Worm (Caenorhabditis elegans): ENCODE results near the gene snu-23.
A peak's percentile ranks its signal among the peaks of the same experiment; 100 is the strongest.

The snu-23 gene

DNA sequence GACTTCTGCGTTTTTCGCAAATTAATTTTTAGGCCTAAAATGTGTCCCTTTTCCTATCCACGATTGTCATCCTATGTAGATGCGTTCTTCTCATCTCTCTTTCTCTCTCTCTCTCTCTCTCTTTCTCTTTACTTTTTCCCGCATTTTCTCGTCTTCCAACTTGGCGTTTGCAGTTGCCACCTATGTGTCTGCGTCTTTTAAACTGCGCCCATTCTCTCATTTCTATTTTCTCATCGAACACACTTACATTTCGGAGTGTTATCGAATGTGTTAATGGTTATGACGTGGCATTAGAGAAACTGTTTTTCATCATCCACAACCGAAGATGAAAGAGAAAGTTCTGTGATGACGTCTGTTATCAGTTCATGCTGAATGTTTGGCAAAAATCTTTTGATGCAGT lies 41.4 kb downstream of the snu-23 start (continued):
- TF ChIP-seq unc-62 (GFP tag; optimal IDR thresholded peaks at IDR 0.05), result no peak
- no peak for TF ChIP-seq ceh-90 (tag; optimal IDR thresholded peaks at IDR 0.05)
- peak; percentile 58 for TF ChIP-seq lin-13 (GFP tag; optimal IDR thresholded peaks at IDR 0.05)
- TF ChIP-seq ceh-8 (GFP tag; optimal IDR thresholded peaks at IDR 0.05), result no peak
- TF ChIP-seq xbp-1 (tag; optimal IDR thresholded peaks at IDR 0.05), result no peak
- peak; percentile 50 for TF ChIP-seq nhr-47 (tag; optimal IDR thresholded peaks at IDR 0.05)
- TF ChIP-seq efl-3 (GFP tag; optimal IDR thresholded peaks at IDR 0.05), result no peak
- TF ChIP-seq fkh-8 (tag; optimal IDR thresholded peaks at IDR 0.05), result no peak
- TF ChIP-seq skn-1 (tag; optimal IDR thresholded peaks at IDR 0.05), result peak; percentile 70
- TF ChIP-seq fkh-4 (tag; optimal IDR thresholded peaks at IDR 0.05; ENCODE audit: borderline replicate concordance), result no peak
- TF ChIP-seq ces-1 (GFP tag; optimal IDR thresholded peaks at IDR 0.05), result no peak
- TF ChIP-seq fos-1 (tag; optimal IDR thresholded peaks at IDR 0.05), result peak; percentile 23
- peak; percentile 36 to 53 for TF ChIP-seq lsy-2 (tag; optimal IDR thresholded peaks at IDR 0.05)
- TF ChIP-seq nhr-90 (tag; optimal IDR thresholded peaks at IDR 0.05; ENCODE audit: poor library complexity), result peak; percentile 44
- TF ChIP-seq egl-27 (tag; optimal IDR thresholded peaks at IDR 0.05), result peak in 1 of 2 experiments; percentile 63
- no peak for TF ChIP-seq aha-1 (tag; optimal IDR thresholded peaks at IDR 0.05)
- TF ChIP-seq nhr-28 (tag; optimal IDR thresholded peaks at IDR 0.05), result no peak
- peak; percentile 44 for TF ChIP-seq rnt-1 (tag; optimal IDR thresholded peaks at IDR 0.05)
- peak in 1 of 3 experiments; percentile 48 for TF ChIP-seq ceh-82 (tag; optimal IDR thresholded peaks at IDR 0.05)
- no peak for TF ChIP-seq sptf-1 (tag; optimal IDR thresholded peaks at IDR 0.05)
- no peak for TF ChIP-seq nhr-84 (tag; optimal IDR thresholded peaks at IDR 0.05)
- no peak for TF ChIP-seq unc-86 (tag; optimal IDR thresholded peaks at IDR 0.05)
- TF ChIP-seq nhr-11 (tag; optimal IDR thresholded peaks at IDR 0.05), result no peak
- TF ChIP-seq mep-1 (tag; optimal IDR thresholded peaks at IDR 0.05), result peak; percentile 63
- peak; percentile 90 for TF ChIP-seq lin-14 (GFP tag; optimal IDR thresholded peaks at IDR 0.05)
- TF ChIP-seq unc-30 (tag; optimal IDR thresholded peaks at IDR 0.05), result no peak
- TF ChIP-seq C16A3.4 (tag; optimal IDR thresholded peaks at IDR 0.05), result no peak
- peak; percentile 35 for TF ChIP-seq nhr-20 (tag; optimal IDR thresholded peaks at IDR 0.05)
- TF ChIP-seq pqm-1 (tag; optimal IDR thresholded peaks at IDR 0.05), result no peak
- no peak for TF ChIP-seq dsc-1 (tag; optimal IDR thresholded peaks at IDR 0.05)
- TF ChIP-seq grh-1 (GFP tag; IDR thresholded peaks at IDR 0.05), result no peak
- no peak for TF ChIP-seq ets-5 (GFP tag; IDR thresholded peaks at IDR 0.05)
- TF ChIP-seq zag-1 (tag; optimal IDR thresholded peaks at IDR 0.05), result no peak
- TF ChIP-seq snpc-4 (tag; optimal IDR thresholded peaks at IDR 0.05), result no peak
- no peak for TF ChIP-seq aly-2 (tag; optimal IDR thresholded peaks at IDR 0.05)
- TF ChIP-seq nhr-71 (tag; optimal IDR thresholded peaks at IDR 0.05), result peak; percentile 73
- no peak for TF ChIP-seq isw-1 (GFP tag; IDR thresholded peaks at IDR 0.05)
- TF ChIP-seq ztf-11 (tag; optimal IDR thresholded peaks at IDR 0.05), result no peak
- no peak for TF ChIP-seq lin-39 (tag; optimal IDR thresholded peaks at IDR 0.05)
- no peak for TF ChIP-seq mef-2 (tag; optimal IDR thresholded peaks at IDR 0.05)
- TF ChIP-seq jun-1 (tag; optimal IDR thresholded peaks at IDR 0.05), result no peak
- TF ChIP-seq zip-4 (GFP tag; optimal IDR thresholded peaks at IDR 0.05), result peak; percentile 2

ce11 chrIII:7726500-7726899 lies 43.4 kb downstream of the snu-23 start:
- TF ChIP-seq tlp-1 (tag; optimal IDR thresholded peaks at IDR 0.05), result no peak
- TF ChIP-seq nhr-11 (tag; optimal IDR thresholded peaks at IDR 0.05), result no peak
- TF ChIP-seq pag-3 (tag; optimal IDR thresholded peaks at IDR 0.05; ENCODE audit: borderline replicate concordance, insufficient read depth), result no peak
- TF ChIP-seq nhr-237 (tag; optimal IDR thresholded peaks at IDR 0.05), result no peak
- no peak for TF ChIP-seq hlh-17 (GFP tag; optimal IDR thresholded peaks at IDR 0.05; ENCODE audit: borderline replicate concordance)
- no peak for TF ChIP-seq nhr-12 (tag; optimal IDR thresholded peaks at IDR 0.05)
- peak; percentile 68 for TF ChIP-seq fkh-8 (tag; optimal IDR thresholded peaks at IDR 0.05)
- TF ChIP-seq pax-3 (tag; optimal IDR thresholded peaks at IDR 0.05), result peak; percentile 29
- no peak for TF ChIP-seq ztf-11 (tag; optimal IDR thresholded peaks at IDR 0.05)
- TF ChIP-seq nhr-85 (tag), result no peak
- TF ChIP-seq nhr-71 (tag; optimal IDR thresholded peaks at IDR 0.05), result peak; percentile 42
- TF ChIP-seq fkh-10 (GFP tag; optimal IDR thresholded peaks at IDR 0.05), result no peak
- TF ChIP-seq ets-5 (GFP tag; IDR thresholded peaks at IDR 0.05), result no peak
- no peak for TF ChIP-seq ama-1 (optimal IDR thresholded peaks at IDR 0.05)
- no peak for TF ChIP-seq pqm-1 (tag; optimal IDR thresholded peaks at IDR 0.05)
- TF ChIP-seq dsc-1 (tag; optimal IDR thresholded peaks at IDR 0.05), result peak; percentile 62
- no peak for TF ChIP-seq ceh-82 (tag; optimal IDR thresholded peaks at IDR 0.05)
- TF ChIP-seq xbp-1 (tag; optimal IDR thresholded peaks at IDR 0.05), result no peak
- TF ChIP-seq mep-1 (tag; optimal IDR thresholded peaks at IDR 0.05), result no peak
- no peak for TF ChIP-seq elt-2 (tag; optimal IDR thresholded peaks at IDR 0.05)
- TF ChIP-seq lin-14 (GFP tag; optimal IDR thresholded peaks at IDR 0.05), result no peak
- no peak for TF ChIP-seq vab-15 (tag; optimal IDR thresholded peaks at IDR 0.05)
- TF ChIP-seq ceh-90 (tag; optimal IDR thresholded peaks at IDR 0.05), result no peak
- no peak for TF ChIP-seq hpl-2 (GFP tag; optimal IDR thresholded peaks at IDR 0.05)

Measured in whole organism, L1 larva.